Worm (Caenorhabditis elegans) whole organism, L4 larva: ENCODE results near the gene T24B8.4.

Source experiments
- F26F4.8 ChIP-seq: fragments of 200-800 bp; sonication (Bioruptor generic); conservative IDR thresholded peaks from 2 replicates; pipeline ENCODE4 v1.3.6; 2022; ENCODE audit warnings: missing genetic modification characterization, missing compliant biosample characterization
- R02D3.7 ChIP-seq: fragments of 150-350 bp; sonication (generic microtip); optimal IDR thresholded peaks from 3 replicates; lab custom pipeline; 2014; ENCODE audit warnings: missing biosample characterization, missing genetic modification characterization
- arid-1 ChIP-seq: fragments of 200-800 bp; sonication (Bioruptor generic); conservative IDR thresholded peaks from 2 replicates; pipeline ENCODE4 v1.3.6; 2022; ENCODE audit warnings: missing genetic modification reagents, missing genetic modification characterization, missing compliant biosample characterization
- fkh-10 ChIP-seq: fragments of 150-350 bp; optimal IDR thresholded peaks from 2 replicates; lab custom pipeline; 2014; ENCODE audit warnings: missing biosample characterization, missing genetic modification reagents, missing genetic modification characterization
- lin-39 ChIP-seq: fragments of 150-350 bp; optimal IDR thresholded peaks from 2 replicates; lab custom pipeline; 2014; ENCODE audit warnings: missing biosample characterization, missing genetic modification reagents, missing genetic modification characterization
- lir-3 ChIP-seq: sonication (generic microtip); optimal IDR thresholded peaks from 2 replicates; lab custom pipeline; 2016; ENCODE audit warnings: mild to moderate bottlenecking, missing genetic modification characterization, missing compliant biosample characterization
- nhr-237 ChIP-seq: sonication (generic microtip); optimal IDR thresholded peaks from 2 replicates; lab custom pipeline; 2017; ENCODE audit warnings: missing biosample characterization, missing genetic modification characterization
- nhr-25 ChIP-seq: sonication (generic microtip); optimal IDR thresholded peaks from 2 replicates; lab custom pipeline; 2017; ENCODE audit warnings: missing genetic modification characterization, mild to moderate bottlenecking, missing compliant biosample characterization, antibody characterized with exemption, moderate library complexity, borderline replicate concordance; ENCODE audit not compliant: insufficient read depth
- nhr-76 ChIP-seq: fragments of 150-350 bp; optimal IDR thresholded peaks from 2 replicates; lab custom pipeline; 2014; ENCODE audit warnings: missing biosample characterization, missing genetic modification characterization
- nhr-77 ChIP-seq: fragments of 150-350 bp; optimal IDR thresholded peaks from 2 replicates; lab custom pipeline; 2014; ENCODE audit warnings: missing biosample characterization, missing genetic modification characterization
- pqm-1 ChIP-seq: sonication (generic microtip); optimal IDR thresholded peaks from 2 replicates; lab custom pipeline; 2017; ENCODE audit warnings: missing biosample characterization, missing genetic modification characterization
- zip-11 ChIP-seq: fragments of 200-800 bp; sonication (Bioruptor generic); IDR thresholded peaks from 2 replicates; pipeline ENCODE4 v1.3.6; 2022; ENCODE audit warnings: missing genetic modification characterization, missing compliant biosample characterization

DNA sequence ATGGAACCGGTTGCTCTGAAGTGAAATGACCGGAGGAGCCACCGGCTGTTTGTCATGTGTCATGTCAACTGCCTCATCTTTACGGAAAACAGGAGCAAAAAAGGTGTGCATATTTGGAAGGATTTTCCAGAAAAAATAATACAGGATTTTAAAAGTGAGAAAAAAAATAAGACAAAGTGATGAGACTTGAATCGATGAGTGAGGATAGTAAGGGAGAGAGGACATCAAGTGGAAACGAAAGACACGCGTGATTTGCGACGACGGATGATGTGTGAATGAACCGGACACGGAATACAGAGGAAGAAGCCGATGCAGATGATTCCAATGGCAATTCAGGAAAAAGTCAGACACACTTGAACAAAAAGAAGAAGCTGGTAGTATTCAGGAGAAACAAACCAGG is 46.3 kb downstream of the T24B8.4 start:
- no peak for TF ChIP-seq nhr-76 (tag; lab: Kevin White, UChicago)
- no peak for TF ChIP-seq lir-3 (tag; lab: Kevin White, UChicago)
- no peak for TF ChIP-seq zip-11
- no peak for TF ChIP-seq pqm-1 (tag; lab: Kevin White, UChicago)
- no peak for TF ChIP-seq F26F4.8
- TF ChIP-seq nhr-237, result no peak
- no peak for TF ChIP-seq lin-39 (tag; lab: Kevin White, UChicago)
- no peak for TF ChIP-seq fkh-10 (GFP tag; lab: Kevin White, UChicago)
- no peak for TF ChIP-seq nhr-77 (tag; lab: Kevin White, UChicago)
- no peak for TF ChIP-seq nhr-25
- no peak for TF ChIP-seq arid-1 (GFP tag; lab: Robert Waterston, UW)
- no peak for TF ChIP-seq R02D3.7 (tag; lab: Kevin White, UChicago)
